Fruit fly (Drosophila melanogaster): ENCODE measurements around the gene CG13392.

- no peak for TF ChIP-seq CTCF (optimal IDR thresholded peaks at IDR 0.05)
- no peak for TF ChIP-seq CG8478 (optimal IDR thresholded peaks at IDR 0.05)
Measured at dm6 chr2L:8424090-8424470, 41.5 kb upstream of the CG13392 start.

Data from S2 (cell line).